Worm (Caenorhabditis elegans) whole organism, L4/young adult: ENCODE measurements around the gene acdh-2.

ENCODE experiments used
- W03F9.2 ChIP-seq: fragments of 150-350 bp; optimal IDR thresholded peaks from 2 replicates; lab custom pipeline; 2014; ENCODE audit warnings: missing biosample characterization, missing genetic modification characterization
- him-1 ChIP-seq: sonication (generic microtip); optimal IDR thresholded peaks from 2 replicates; lab custom pipeline; 2016; ENCODE audit warnings: missing genotype, missing genetic modification reagents, missing genetic modification characterization, missing compliant biosample characterization

DNA sequence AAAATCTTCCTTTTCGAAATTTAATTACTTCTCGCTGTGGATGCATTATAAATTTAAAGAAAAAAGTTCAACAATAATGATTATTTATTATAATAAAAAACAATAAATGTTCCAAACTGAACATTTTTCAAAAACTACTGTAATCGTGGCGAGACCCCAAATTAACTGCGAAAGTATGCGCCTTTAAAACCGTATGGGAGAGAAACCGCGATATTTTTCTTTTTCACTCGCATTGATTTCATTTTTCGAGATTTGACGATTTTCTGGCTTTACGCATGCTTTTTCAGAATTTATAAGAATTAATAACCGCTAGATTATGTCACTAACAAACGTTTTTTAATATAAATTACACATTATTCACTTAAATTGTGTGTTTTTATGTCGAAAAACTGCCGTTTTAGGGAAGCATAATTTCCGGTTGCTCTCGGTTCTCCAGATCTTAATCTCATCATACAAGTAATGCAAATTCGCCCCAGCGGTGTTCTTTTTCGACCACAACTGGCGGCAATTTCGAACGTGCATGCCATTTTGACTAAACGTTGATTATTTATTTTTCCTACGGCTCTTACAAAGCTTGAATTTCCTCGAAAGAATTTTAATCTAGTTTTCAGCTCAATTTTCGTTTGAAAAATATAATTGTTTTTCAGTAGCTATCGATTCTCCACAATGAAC is 46.2 kb downstream of the acdh-2 start, which contains the start of gene F12A10.8:
- TF ChIP-seq W03F9.2 (tag; lab: Kevin White, UChicago): no peak
- TF ChIP-seq him-1 (tag; lab: Kevin White, UChicago): no peak
